Worm (Caenorhabditis elegans): ENCODE data around the gene F42A6.5.
A peak's percentile ranks its signal among the peaks of the same experiment; 100 is the strongest.

The F42A6.5 gene

ce11 chrIV:3311243-3311642, 20.4 kb downstream of the F42A6.5 start, which contains the start of gene zip-11 (continued):
- TF ChIP-seq atf-7 (tag; optimal IDR thresholded peaks at IDR 0.05) (peak; percentile 16), ama-1 (optimal IDR thresholded peaks at IDR 0.05) (no peak), ama-1 (GFP tag; optimal IDR thresholded peaks at IDR 0.05) (no peak), B0336.3 (GFP tag; IDR thresholded peaks at IDR 0.05) (peak; percentile 58; the same call in 1 of the 2 replicates), lin-35 (GFP tag; optimal IDR thresholded peaks at IDR 0.05) (peak in 1 of 3 experiments; percentile 54), F57C9.4 (tag; optimal IDR thresholded peaks at IDR 0.05) (peak; percentile 100), lir-1 (GFP tag; conservative IDR thresholded peaks at IDR 0.05) (no peak), F33H1.4 (GFP tag; IDR thresholded peaks at IDR 0.05) (0 out of 2 replicates have a peak, but pooled peaks have one; percentile 13), unc-62 (GFP tag; optimal IDR thresholded peaks at IDR 0.05) (no peak), ztf-18 (tag; optimal IDR thresholded peaks at IDR 0.05) (peak; percentile 14), ceh-100 (GFP tag; IDR thresholded peaks at IDR 0.05) (0 out of 2 replicates have a peak, but pooled peaks have one; percentile 19), efl-1 (GFP tag; optimal IDR thresholded peaks at IDR 0.05) (no peak), Y56A3A.18 (GFP tag; IDR thresholded peaks at IDR 0.05) (peak; percentile 69; the same call in 1 of the 2 replicates), B0035.1 (tag; optimal IDR thresholded peaks at IDR 0.05) (no peak), chd-7 (tag; optimal IDR thresholded peaks at IDR 0.05) (no peak), F23B12.7 (tag; optimal IDR thresholded peaks at IDR 0.05; ENCODE audit: insufficient read depth) (peak; percentile 29), dox-1 (GFP tag; IDR thresholded peaks at IDR 0.05) (peak; percentile 71), rpc-1 (optimal IDR thresholded peaks at IDR 0.05) (no peak), rpc-1 (tag; optimal IDR thresholded peaks at IDR 0.05) (no peak), nhr-179 (tag; optimal IDR thresholded peaks at IDR 0.05) (no peak), nhr-90 (tag; optimal IDR thresholded peaks at IDR 0.05) (peak; percentile 75), gei-17 (GFP tag; optimal IDR thresholded peaks at IDR 0.05) (peak; percentile 28), tlf-1 (GFP tag; optimal IDR thresholded peaks at IDR 0.05) (peak; percentile 14), nfyb-1 (GFP tag; IDR thresholded peaks at IDR 0.05) (peak; percentile 69; the same call in 1 of the 2 replicates), mcd-1 (GFP tag; IDR thresholded peaks at IDR 0.05) (peak; percentile 82), mes-4 (tag; optimal IDR thresholded peaks at IDR 0.05) (no peak), bed-1 (GFP tag; IDR thresholded peaks at IDR 0.05) (no peak), madf-8 (GFP tag; conservative IDR thresholded peaks at IDR 0.05) (no peak), B0261.1 (tag; optimal IDR thresholded peaks at IDR 0.05) (no peak), lin-54 (GFP tag; optimal IDR thresholded peaks at IDR 0.05) (peak; percentile 51), let-607 (tag; optimal IDR thresholded peaks at IDR 0.05) (peak; percentile 12 to 63), cebp-1 (GFP tag; IDR thresholded peaks at IDR 0.05) (no peak), cebp-1 (tag; optimal IDR thresholded peaks at IDR 0.05) (peak; percentile 77), egrh-3 (GFP tag; IDR thresholded peaks at IDR 0.05) (peak; percentile 71; the same call in 1 of the 2 replicates), T26A5.8 (tag; optimal IDR thresholded peaks at IDR 0.05) (no peak), die-1 (tag; optimal IDR thresholded peaks at IDR 0.05) (no peak), egl-44 (GFP tag; IDR thresholded peaks at IDR 0.05) (no peak), attf-5 (GFP tag; optimal IDR thresholded peaks at IDR 0.05) (peak; percentile 66), lin-40 (tag; optimal IDR thresholded peaks at IDR 0.05) (peak; percentile 62), hmg-1.2 (GFP tag; IDR thresholded peaks at IDR 0.05) (peak; percentile 99), ekl-4 (GFP tag; IDR thresholded peaks at IDR 0.05) (0 out of 2 replicates have a peak, but pooled peaks have one; percentile 30), F39B2.1 (GFP tag; IDR thresholded peaks at IDR 0.05) (no peak), ceh-91 (GFP tag; IDR thresholded peaks at IDR 0.05) (no peak), ztf-22 (GFP tag; optimal IDR thresholded peaks at IDR 0.05) (peak; percentile 13), Y53G8AR.9 (GFP tag; conservative IDR thresholded peaks at IDR 0.05) (peak; percentile 50; the same call in 1 of the 2 replicates), lin-26 (GFP tag; IDR thresholded peaks at IDR 0.05) (0 out of 2 replicates have a peak, but pooled peaks have one; percentile 37), attf-3 (GFP tag; conservative IDR thresholded peaks at IDR 0.05) (no peak)

Measured in whole organism, young adult.